Worm (Caenorhabditis elegans) whole organism, midembryonic: ENCODE data around the gene nhr-70.

Source experiments
- flt-1 ChIP-seq: fragments of 200-800 bp; sonication (Bioruptor generic); IDR thresholded peaks from 2 replicates; pipeline ENCODE4 v1.3.6; 2022; ENCODE audit warnings: missing genetic modification characterization, missing compliant biosample characterization
- ref-1 ChIP-seq: fragments of 200-800 bp; sonication (Bioruptor generic); conservative IDR thresholded peaks from 2 replicates; pipeline ENCODE4 v1.3.6; 2022; ENCODE audit warnings: missing genetic modification reagents, missing genetic modification characterization, missing compliant biosample characterization
- tab-1 ChIP-seq: fragments of 200-800 bp; sonication (Bioruptor generic); IDR thresholded peaks from 2 replicates; pipeline ENCODE4 v1.3.6; 2022; ENCODE audit warnings: missing genetic modification characterization, missing compliant biosample characterization

ce11 chrV:18576128-18576527 is 40.3 kb upstream of the nhr-70 start:
- TF ChIP-seq ref-1 (GFP tag; lab: Robert Waterston, UW) (no peak), flt-1 (no peak), tab-1 (GFP tag; lab: Robert Waterston, UW) (no peak)
